Worm (Caenorhabditis elegans) whole organism, L2 larva: ENCODE results near the gene frm-3.

Source experiments
- R02D3.7 ChIP-seq: fragments of 150-350 bp; optimal IDR thresholded peaks from 2 replicates; lab custom pipeline; 2014; ENCODE audit warnings: missing biosample characterization, missing genetic modification characterization
- Y55F3AM.14 ChIP-seq: fragments of 200-800 bp; sonication (Bioruptor generic); optimal IDR thresholded peaks from 2 replicates; lab custom pipeline; 2018; ENCODE audit warnings: mild to moderate bottlenecking, missing genetic modification characterization, missing compliant biosample characterization
- ama-1 ChIP-seq: fragments of 150-350 bp; optimal IDR thresholded peaks from 2 replicates; lab custom pipeline; 2018; ENCODE audit warnings: inconsistent platforms
- ceh-82 ChIP-seq: fragments of 150-350 bp; optimal IDR thresholded peaks from 2 replicates; lab custom pipeline; 2014; ENCODE audit warnings: missing biosample characterization, missing genetic modification characterization
- dmd-4 ChIP-seq: sonication (generic microtip); optimal IDR thresholded peaks from 2 replicates; lab custom pipeline; 2017; ENCODE audit warnings: missing biosample characterization, missing genetic modification characterization
- elt-1 ChIP-seq: fragments of 150-350 bp; optimal IDR thresholded peaks from 2 replicates; lab custom pipeline; 2014; ENCODE audit warnings: missing biosample characterization, missing genetic modification characterization
- lin-11 ChIP-seq: fragments of 150-350 bp; sonication (generic microtip); optimal IDR thresholded peaks from 2 replicates; lab custom pipeline; 2014; ENCODE audit warnings: missing biosample characterization, missing genetic modification characterization, inconsistent platforms, mixed read lengths
- lin-13 ChIP-seq: fragments of 150-350 bp; optimal IDR thresholded peaks from 2 replicates; lab custom pipeline; 2014; ENCODE audit warnings: missing biosample characterization, missing genetic modification reagents, missing genetic modification characterization
- nhr-237 ChIP-seq: fragments of 150-350 bp; optimal IDR thresholded peaks from 2 replicates; lab custom pipeline; 2014; ENCODE audit warnings: missing biosample characterization, missing genetic modification characterization
- nhr-25 ChIP-seq: fragments of 150-350 bp; sonication (generic microtip); optimal IDR thresholded peaks from 3 replicates; lab custom pipeline; 2014; ENCODE audit warnings: missing biosample characterization, missing genetic modification characterization
- skn-1 ChIP-seq: sonication (generic microtip); optimal IDR thresholded peaks from 2 replicates; lab custom pipeline; 2017; ENCODE audit warnings: missing biosample characterization, missing genetic modification characterization
- sma-3 ChIP-seq: sonication (generic microtip); optimal IDR thresholded peaks from 2 replicates; lab custom pipeline; 2016; ENCODE audit warnings: missing genetic modification reagents, missing genetic modification characterization, missing compliant biosample characterization
- unc-39 ChIP-seq: fragments of 150-350 bp; optimal IDR thresholded peaks from 2 replicates; lab custom pipeline; 2014; ENCODE audit warnings: missing biosample characterization, missing genetic modification characterization

DNA sequence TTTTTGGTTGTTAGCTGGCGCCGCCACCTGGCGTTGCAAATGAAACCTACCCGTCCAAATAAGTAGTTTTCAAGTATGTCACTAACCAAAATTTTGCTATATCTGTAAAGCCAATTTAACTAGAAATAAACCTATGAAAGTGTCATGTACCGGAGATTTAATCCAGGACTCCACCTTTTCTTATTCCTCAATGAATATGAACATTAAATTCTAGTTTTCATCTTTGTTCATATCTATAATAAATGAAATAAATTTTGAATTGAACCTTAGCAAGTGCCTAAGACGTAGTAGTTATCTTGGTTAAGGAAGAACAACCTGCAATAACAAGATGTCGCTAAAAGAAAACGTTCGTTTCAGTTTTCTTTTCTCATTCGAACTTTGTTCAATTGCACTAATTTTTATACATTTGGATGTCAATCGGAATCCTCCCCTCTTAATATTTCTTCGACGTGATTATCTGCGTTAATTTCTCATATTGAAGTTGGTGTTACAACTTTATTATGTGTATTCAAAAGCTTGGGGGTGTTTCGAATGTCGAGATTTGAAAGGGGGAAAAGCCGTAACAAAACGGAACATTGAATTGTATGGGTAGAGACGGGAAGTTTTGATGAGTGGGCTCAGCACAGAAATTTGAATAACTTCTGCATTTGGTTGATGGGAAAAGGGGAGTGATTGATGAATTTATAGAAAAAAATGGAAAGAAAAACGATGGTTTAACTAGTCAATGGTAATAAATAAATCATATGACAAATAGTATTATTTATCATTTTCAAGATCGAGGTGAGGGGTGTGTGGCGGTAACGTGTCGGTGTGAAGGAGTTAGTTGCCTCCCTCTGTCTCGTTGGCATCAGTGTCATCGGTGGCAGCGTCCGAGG lies 31.2 kb downstream of the frm-3 start:
- peak; percentile 51 for TF ChIP-seq sma-3
- peak; percentile 77 for TF ChIP-seq nhr-25 (tag; lab: Kevin White, UChicago)
- no peak for TF ChIP-seq ceh-82
- TF ChIP-seq lin-11 (tag; lab: Kevin White, UChicago) = no peak
- no peak for TF ChIP-seq nhr-237
- TF ChIP-seq Y55F3AM.14 = peak; percentile 47
- TF ChIP-seq dmd-4 (tag; lab: Kevin White, UChicago) = no peak
- no peak for TF ChIP-seq unc-39 (tag; lab: Kevin White, UChicago)
- TF ChIP-seq lin-13 (GFP tag; lab: Kevin White, UChicago) = peak; percentile 81
- no peak for TF ChIP-seq elt-1
- TF ChIP-seq R02D3.7 (tag; lab: Kevin White, UChicago) = no peak
- peak; percentile 88 for TF ChIP-seq ama-1
- no peak for TF ChIP-seq skn-1 (tag; lab: Kevin White, UChicago)
